Worm (Caenorhabditis elegans) whole organism, young adult: ENCODE results near the gene acer-1.

Experiments used
- B0019.2 ChIP-seq: fragments of 200-800 bp; sonication (Bioruptor generic); conservative IDR thresholded peaks from 2 replicates; pipeline ENCODE4 v1.3.6; 2022; ENCODE audit warnings: missing genetic modification reagents, missing genetic modification characterization, missing compliant biosample characterization
- F10E7.11 ChIP-seq: sonication (generic microtip); optimal IDR thresholded peaks from 2 replicates; lab custom pipeline; 2017; ENCODE audit warnings: mild to moderate bottlenecking, missing genetic modification characterization, moderate library complexity, missing compliant biosample characterization
- F33H1.4 ChIP-seq: fragments of 200-800 bp; sonication (Bioruptor generic); IDR thresholded peaks from 2 replicates; pipeline ENCODE4 v1.3.6; 2022; ENCODE audit warnings: missing genetic modification reagents, missing genetic modification characterization, missing compliant biosample characterization
- F52B5.7 ChIP-seq: sonication (generic microtip); optimal IDR thresholded peaks from 2 replicates; lab custom pipeline; 2016; ENCODE audit warnings: mild to moderate bottlenecking, missing genetic modification characterization, missing compliant biosample characterization
- F57C9.4 ChIP-seq: sonication (generic microtip); optimal IDR thresholded peaks from 2 replicates; lab custom pipeline; 2017; ENCODE audit warnings: mild to moderate bottlenecking, missing genetic modification characterization, missing compliant biosample characterization
- T07F8.4 ChIP-seq: sonication (generic microtip); optimal IDR thresholded peaks from 2 replicates; lab custom pipeline; 2016; ENCODE audit warnings: mild to moderate bottlenecking, missing genetic modification characterization, moderate library complexity, missing compliant biosample characterization
- Y56A3A.18 ChIP-seq: fragments of 200-800 bp; sonication (Bioruptor generic); IDR thresholded peaks from 2 replicates; pipeline ENCODE4 v1.3.6; 2022; ENCODE audit warnings: missing genetic modification reagents, missing genetic modification characterization, missing compliant biosample characterization
- ZK185.1 ChIP-seq: sonication (generic microtip); optimal IDR thresholded peaks from 2 replicates; lab custom pipeline; 2016; ENCODE audit warnings: mild to moderate bottlenecking, missing genetic modification characterization, missing compliant biosample characterization; ENCODE audit not compliant: poor library complexity, severe bottlenecking
- ama-1 ChIP-seq, 3 experiments: fragments of 150-350 bp in 1 of 3; sonication (generic microtip) in 2 of 3; optimal IDR thresholded peaks; 2 replicates each; lab custom pipeline; 2014 to 2018; ENCODE audit warnings: missing biosample characterization in 2 of 3, missing genetic modification characterization in 2 of 3, missing genetic modification reagents in 2 of 3
- attf-3 ChIP-seq: fragments of 200-800 bp; sonication (Bioruptor generic); conservative IDR thresholded peaks from 2 replicates; pipeline ENCODE4 v1.3.6; 2022; ENCODE audit warnings: missing genetic modification reagents, missing genetic modification characterization, missing compliant biosample characterization
- bed-1 ChIP-seq: fragments of 200-800 bp; sonication (Bioruptor generic); IDR thresholded peaks from 2 replicates; pipeline ENCODE4 v1.3.6; 2022; ENCODE audit warnings: missing genetic modification reagents, missing genetic modification characterization, missing compliant biosample characterization
- bed-2 ChIP-seq: fragments of 200-800 bp; sonication (Bioruptor generic); IDR thresholded peaks from 2 replicates; pipeline ENCODE4 v1.3.6; 2022; ENCODE audit warnings: missing genetic modification reagents, missing genetic modification characterization, missing compliant biosample characterization
- cebp-1 ChIP-seq, 2 experiments: fragments of 200-800 bp in 1 of 2; sonication (Bioruptor generic) in 1 of 2; sonication (generic microtip) in 1 of 2; IDR thresholded peaks in 1 of 2; optimal IDR thresholded peaks in 1 of 2; 2 replicates each; pipeline versions ENCODE4 v1.3.6 to Lab custom; 2017 to 2022; ENCODE audit warnings: missing compliant biosample characterization in 2 of 2, missing genetic modification characterization in 2 of 2, mild to moderate bottlenecking in 1 of 2, missing genetic modification reagents in 1 of 2, moderate library complexity in 1 of 2
- cebp-2 ChIP-seq: fragments of 200-800 bp; sonication (Bioruptor generic); IDR thresholded peaks from 2 replicates; pipeline ENCODE4 v1.3.6; 2022; ENCODE audit warnings: missing genetic modification characterization, missing compliant biosample characterization
- dox-1 ChIP-seq: fragments of 200-800 bp; sonication (Bioruptor generic); IDR thresholded peaks from 2 replicates; pipeline ENCODE4 v1.3.6; 2022; ENCODE audit warnings: missing genetic modification reagents, missing genetic modification characterization, missing compliant biosample characterization
- efl-1 ChIP-seq: fragments of 150-350 bp; optimal IDR thresholded peaks from 2 replicates; lab custom pipeline; 2014; ENCODE audit warnings: missing biosample characterization, missing genetic modification reagents, missing genetic modification characterization
- ets-4 ChIP-seq: fragments of 200-800 bp; sonication (Bioruptor generic); optimal IDR thresholded peaks from 2 replicates; lab custom pipeline; 2018; ENCODE audit warnings: mild to moderate bottlenecking, missing genetic modification characterization, missing compliant biosample characterization
- gei-17 ChIP-seq: fragments of 200-800 bp; sonication (Bioruptor generic); optimal IDR thresholded peaks from 2 replicates; lab custom pipeline; 2018; ENCODE audit warnings: mild to moderate bottlenecking, missing genetic modification characterization, missing compliant biosample characterization
- hmg-1.2 ChIP-seq: fragments of 200-800 bp; sonication (Bioruptor generic); IDR thresholded peaks from 2 replicates; pipeline ENCODE4 v1.3.6; 2022; ENCODE audit warnings: missing genetic modification reagents, missing genetic modification characterization, missing compliant biosample characterization
- hrde-1 ChIP-seq: sonication (generic microtip); optimal IDR thresholded peaks from 2 replicates; lab custom pipeline; 2016; ENCODE audit warnings: missing genetic modification characterization, mild to moderate bottlenecking, missing compliant biosample characterization, moderate library complexity, missing genotype, missing genetic modification reagents, borderline replicate concordance
- lin-54 ChIP-seq: fragments of 200-800 bp; sonication (Bioruptor generic); optimal IDR thresholded peaks from 2 replicates; lab custom pipeline; 2018; ENCODE audit warnings: mild to moderate bottlenecking, missing genetic modification characterization, missing compliant biosample characterization
- madf-10 ChIP-seq: sonication (generic microtip); optimal IDR thresholded peaks from 2 replicates; lab custom pipeline; 2016; ENCODE audit warnings: mild to moderate bottlenecking, missing genetic modification characterization, missing compliant biosample characterization
- madf-3 ChIP-seq: fragments of 200-800 bp; sonication (Bioruptor generic); IDR thresholded peaks from 2 replicates; pipeline ENCODE4 v1.3.6; 2022; ENCODE audit warnings: missing genetic modification reagents, missing genetic modification characterization, missing compliant biosample characterization
- mcd-1 ChIP-seq: fragments of 200-800 bp; sonication (Bioruptor generic); IDR thresholded peaks from 2 replicates; pipeline ENCODE4 v1.3.6; 2022; ENCODE audit warnings: missing genetic modification reagents, missing genetic modification characterization, missing compliant biosample characterization
- mel-28 ChIP-seq: sonication (generic microtip); optimal IDR thresholded peaks from 2 replicates; lab custom pipeline; 2016; ENCODE audit warnings: borderline replicate concordance, mild to moderate bottlenecking, missing genetic modification characterization, missing compliant biosample characterization
- mxl-1 ChIP-seq: sonication (generic microtip); optimal IDR thresholded peaks from 2 replicates; lab custom pipeline; 2016; ENCODE audit warnings: missing genetic modification characterization, missing compliant biosample characterization
- nfya-1 ChIP-seq: sonication (generic microtip); optimal IDR thresholded peaks from 2 replicates; lab custom pipeline; 2017; ENCODE audit warnings: antibody characterized with exemption, missing compliant biosample characterization, missing genetic modification characterization, borderline replicate concordance; ENCODE audit not compliant: insufficient read depth
- nfyb-1 ChIP-seq: fragments of 200-800 bp; sonication (Bioruptor generic); IDR thresholded peaks from 2 replicates; pipeline ENCODE4 v1.3.6; 2022; ENCODE audit warnings: missing genetic modification reagents, missing genetic modification characterization, missing compliant biosample characterization
- repo-1 ChIP-seq: sonication (generic microtip); optimal IDR thresholded peaks from 2 replicates; lab custom pipeline; 2017; ENCODE audit warnings: mild to moderate bottlenecking, missing genetic modification characterization, missing compliant biosample characterization
- snpc-1.1 ChIP-seq: sonication (generic microtip); optimal IDR thresholded peaks from 2 replicates; lab custom pipeline; 2017; ENCODE audit warnings: missing genetic modification characterization, mild to moderate bottlenecking, missing compliant biosample characterization, antibody characterized with exemption, moderate library complexity, missing genotype, missing genetic modification reagents; ENCODE audit not compliant: insufficient read depth
- somi-1 ChIP-seq: fragments of 200-800 bp; sonication (Bioruptor generic); optimal IDR thresholded peaks from 2 replicates; lab custom pipeline; 2018; ENCODE audit warnings: mild to moderate bottlenecking, missing genetic modification characterization, missing compliant biosample characterization
- sptf-2 ChIP-seq: fragments of 200-800 bp; sonication (Bioruptor generic); optimal IDR thresholded peaks from 2 replicates; lab custom pipeline; 2018; ENCODE audit warnings: mild to moderate bottlenecking, missing genetic modification characterization, missing compliant biosample characterization
- tbx-9 ChIP-seq: sonication (generic microtip); optimal IDR thresholded peaks from 2 replicates; lab custom pipeline; 2016; ENCODE audit warnings: borderline replicate concordance, missing genetic modification characterization, inconsistent platforms, missing compliant biosample characterization
- xnd-1 ChIP-seq: sonication (generic microtip); optimal IDR thresholded peaks from 2 replicates; lab custom pipeline; 2016; ENCODE audit warnings: missing genotype, missing genetic modification reagents, missing genetic modification characterization, missing compliant biosample characterization
- zfh-2 ChIP-seq: fragments of 200-800 bp; sonication (Bioruptor generic); conservative IDR thresholded peaks from 2 replicates; pipeline ENCODE4 v1.3.6; 2022; ENCODE audit warnings: missing genetic modification reagents, missing genetic modification characterization, missing compliant biosample characterization
- zim-3 ChIP-seq: sonication (generic microtip); optimal IDR thresholded peaks from 2 replicates; lab custom pipeline; 2017; ENCODE audit warnings: mild to moderate bottlenecking, missing genetic modification characterization, moderate library complexity, missing compliant biosample characterization
- ztf-26 ChIP-seq: sonication (generic microtip); optimal IDR thresholded peaks from 2 replicates; lab custom pipeline; 2017; ENCODE audit warnings: missing genetic modification characterization, missing compliant biosample characterization

Gene acer-1

ce11 chrII:6890095-6890494 lies at the start of gene acer-1:
TSS of gene acer-1 (minus strand) at chrII:6890400.
- no peak for TF ChIP-seq madf-3 (GFP tag; lab: Robert Waterston, UW)
- no peak for TF ChIP-seq repo-1
- TF ChIP-seq zim-3 (tag; lab: Kevin White, UChicago), result peak; percentile 53
- no peak for TF ChIP-seq gei-17 (GFP tag; lab: Kevin White, UChicago)
- TF ChIP-seq mel-28, result no peak
- no peak for TF ChIP-seq hmg-1.2
- TF ChIP-seq cebp-1 (GFP tag; IDR thresholded peaks at IDR 0.05; lab: Robert Waterston, UW), result no peak
- peak; percentile 1 for TF ChIP-seq cebp-1 (tag; optimal IDR thresholded peaks at IDR 0.05; lab: Kevin White, UChicago)
- no peak for TF ChIP-seq efl-1
- TF ChIP-seq dox-1 (GFP tag; lab: Robert Waterston, UW), result no peak; the same call in 1 of the 2 replicates
- peak; percentile 88 for TF ChIP-seq ama-1 (optimal IDR thresholded peaks at IDR 0.05; lab: Kevin White, UChicago)
- TF ChIP-seq ama-1 (GFP tag; optimal IDR thresholded peaks at IDR 0.05; lab: Kevin White, UChicago), result no peak
- TF ChIP-seq snpc-1.1 (tag; lab: Kevin White, UChicago), result no peak
- TF ChIP-seq F57C9.4 (tag; lab: Kevin White, UChicago), result no peak
- TF ChIP-seq cebp-2, result 0 out of 2 replicates have a peak, but pooled peaks have one; percentile 6
- TF ChIP-seq mcd-1, result 0 out of 2 replicates have a peak, but pooled peaks have one; percentile 16
- TF ChIP-seq F52B5.7, result peak; percentile 26
- peak; percentile 8; the same call in 1 of the 2 replicates for TF ChIP-seq nfyb-1 (GFP tag; lab: Robert Waterston, UW)
- peak; percentile 9 for TF ChIP-seq F10E7.11

- TF ChIP-seq hrde-1 (no peak), lin-54 (GFP tag; lab: Kevin White, UChicago) (no peak), F10E7.11 (no peak), nfya-1 (no peak), T07F8.4 (tag; lab: Kevin White, UChicago) (no peak), attf-3 (GFP tag; lab: Robert Waterston, UW) (no peak), mxl-1 (no peak), xnd-1 (tag; lab: Kevin White, UChicago) (no peak), somi-1 (GFP tag; lab: Kevin White, UChicago) (no peak), bed-2 (no peak), cebp-1 (GFP tag; IDR thresholded peaks at IDR 0.05; lab: Robert Waterston, UW) (no peak), cebp-1 (tag; optimal IDR thresholded peaks at IDR 0.05; lab: Kevin White, UChicago) (no peak), Y56A3A.18 (GFP tag; lab: Robert Waterston, UW) (no peak), bed-1 (no peak), F33H1.4 (GFP tag; lab: Robert Waterston, UW) (no peak), dox-1 (GFP tag; lab: Robert Waterston, UW) (no peak), ZK185.1 (tag; lab: Kevin White, UChicago) (no peak)
- TF ChIP-seq, all 124 proteins: peak for 0
These were observed 49.7 kb upstream of the acer-1 start for ce11 chrII:6939873-6940272.

- TF ChIP-seq dox-1 (GFP tag; lab: Robert Waterston, UW), result no peak
- no peak for TF ChIP-seq ztf-26
- no peak for TF ChIP-seq bed-1
- no peak for TF ChIP-seq sptf-2 (GFP tag; lab: Kevin White, UChicago)
- no peak for TF ChIP-seq B0019.2 (GFP tag; lab: Robert Waterston, UW)
- no peak for TF ChIP-seq cebp-1 (GFP tag; IDR thresholded peaks at IDR 0.05; lab: Robert Waterston, UW)
- no peak for TF ChIP-seq cebp-1 (tag; optimal IDR thresholded peaks at IDR 0.05; lab: Kevin White, UChicago)
- no peak for TF ChIP-seq F52B5.7
- no peak for TF ChIP-seq snpc-1.1 (tag; lab: Kevin White, UChicago)
- no peak for TF ChIP-seq F57C9.4 (tag; lab: Kevin White, UChicago)
- TF ChIP-seq tbx-9 (tag; lab: Kevin White, UChicago), result no peak
- TF ChIP-seq madf-10, result no peak
- TF ChIP-seq zfh-2 (GFP tag; lab: Robert Waterston, UW), result no peak
- TF ChIP-seq ets-4 (GFP tag; lab: Kevin White, UChicago), result no peak
These were observed 46.9 kb upstream of the acer-1 start for ce11 chrII:6937057-6937456.
